Worm (Caenorhabditis elegans) whole organism, mixed stage, embryonic: ENCODE data around the gene T13H5.8.

ENCODE experiments used
- M03D4.4 ChIP-seq: sonication (generic microtip); optimal IDR thresholded peaks from 2 replicates; lab custom pipeline; 2017; ENCODE audit warnings: mild to moderate bottlenecking, missing genetic modification characterization, missing compliant biosample characterization
- blmp-1 ChIP-seq: fragments of 150-350 bp; optimal IDR thresholded peaks from 2 replicates; lab custom pipeline; 2014; ENCODE audit warnings: missing biosample characterization, missing genetic modification characterization
- ceh-43 ChIP-seq: fragments of 200-800 bp; sonication (Bioruptor generic); optimal IDR thresholded peaks from 2 replicates; lab custom pipeline; 2018; ENCODE audit warnings: mild to moderate bottlenecking, missing genetic modification characterization, moderate library complexity, missing compliant biosample characterization
- cnd-1 ChIP-seq: fragments of 200-800 bp; sonication (Bioruptor generic); optimal IDR thresholded peaks from 2 replicates; lab custom pipeline; 2018; ENCODE audit warnings: mild to moderate bottlenecking, missing genetic modification characterization, missing compliant biosample characterization
- elt-1 ChIP-seq: sonication (generic microtip); optimal IDR thresholded peaks from 2 replicates; lab custom pipeline; 2017; ENCODE audit warnings: missing genetic modification characterization, mild to moderate bottlenecking, missing compliant biosample characterization, antibody characterized with exemption, moderate library complexity, borderline replicate concordance; ENCODE audit not compliant: insufficient read depth
- hlh-1 ChIP-seq: fragments of 150-350 bp; optimal IDR thresholded peaks from 2 replicates; lab custom pipeline; 2014; ENCODE audit warnings: missing biosample characterization, missing genetic modification reagents, missing genetic modification characterization
- lin-13 ChIP-seq: fragments of 150-350 bp; optimal IDR thresholded peaks from 2 replicates; lab custom pipeline; 2014; ENCODE audit warnings: missing biosample characterization, missing genetic modification characterization
- lsy-2 ChIP-seq: fragments of 150-350 bp; optimal IDR thresholded peaks from 2 replicates; lab custom pipeline; 2014; ENCODE audit warnings: missing biosample characterization, missing genetic modification characterization
- mep-1 ChIP-seq: fragments of 150-350 bp; optimal IDR thresholded peaks from 2 replicates; lab custom pipeline; 2017; ENCODE audit warnings: missing biosample characterization, missing genetic modification reagents, missing genetic modification characterization, inconsistent platforms
- nhr-237 ChIP-seq: fragments of 150-350 bp; optimal IDR thresholded peaks from 2 replicates; lab custom pipeline; 2014; ENCODE audit warnings: missing biosample characterization, missing genetic modification characterization
- nhr-76 ChIP-seq: sonication (generic microtip); optimal IDR thresholded peaks from 2 replicates; lab custom pipeline; 2017; ENCODE audit warnings: missing biosample characterization, missing genetic modification characterization
- snpc-4 ChIP-seq: fragments of 150-350 bp; optimal IDR thresholded peaks from 2 replicates; lab custom pipeline; 2014; ENCODE audit warnings: missing biosample characterization, missing genetic modification characterization
- unc-62 ChIP-seq: fragments of 150-350 bp; optimal IDR thresholded peaks from 2 replicates; lab custom pipeline; 2014; ENCODE audit warnings: missing biosample characterization, missing genetic modification reagents, missing genetic modification characterization
- ztf-11 ChIP-seq: fragments of 150-350 bp; optimal IDR thresholded peaks from 2 replicates; lab custom pipeline; 2014; ENCODE audit warnings: missing biosample characterization, missing genetic modification characterization

ce11 chrII:8481731-8482253, 36.5 kb upstream of the T13H5.8 start, which contains the start of gene M05D6.5:
- TF ChIP-seq hlh-1 (tag; lab: Kevin White, UChicago) (no peak), nhr-76 (tag; lab: Kevin White, UChicago) (no peak), ztf-11 (tag; lab: Kevin White, UChicago) (no peak), snpc-4 (tag; lab: Kevin White, UChicago) (no peak), nhr-237 (tag; lab: Kevin White, UChicago) (no peak), ceh-43 (no peak), lsy-2 (tag; lab: Kevin White, UChicago) (no peak), blmp-1 (no peak), unc-62 (GFP tag; lab: Kevin White, UChicago) (no peak), lin-13 (tag; lab: Kevin White, UChicago) (no peak), M03D4.4 (tag; lab: Kevin White, UChicago) (no peak), mep-1 (tag; lab: Kevin White, UChicago) (no peak), cnd-1 (tag; lab: Kevin White, UChicago) (no peak), elt-1 (tag; lab: Kevin White, UChicago) (no peak)
